Fruit fly (Drosophila melanogaster): ENCODE measurements around the gene Fadd.

dm6 chr3R:22022623-22023022, 11.6 kb upstream of the Fadd start:
- TF ChIP-seq EcR (GFP tag; optimal IDR thresholded peaks at IDR 0.05) (no peak), psq (optimal IDR thresholded peaks at IDR 0.05) (no peak)
